Fruit fly (Drosophila melanogaster) whole organism, adult: ENCODE data around the gene CG4572.

ENCODE experiments used
- CG33017 ChIP-seq: fragments of 200-800 bp; sonication (Bioruptor generic); optimal IDR thresholded peaks from 2 replicates; lab custom pipeline; 2018; ENCODE audit warnings: missing biosample characterization, mild to moderate bottlenecking, missing genetic modification characterization, moderate library complexity
- CG7101 ChIP-seq: fragments of 200-800 bp; sonication (Bioruptor generic); optimal IDR thresholded peaks from 2 replicates; lab custom pipeline; 2018; ENCODE audit warnings: missing biosample characterization, mild to moderate bottlenecking, missing genetic modification characterization, moderate library complexity
- Crg-1 ChIP-seq: fragments of 200-800 bp; sonication (Bioruptor generic); optimal IDR thresholded peaks from 2 replicates; lab custom pipeline; 2016; ENCODE audit warnings: missing biosample characterization, missing genetic modification characterization
- Hr96 ChIP-seq: fragments of 200-800 bp; sonication (Bioruptor generic); optimal IDR thresholded peaks from 2 replicates; lab custom pipeline; 2016; ENCODE audit warnings: missing biosample characterization, missing genetic modification characterization
- cic ChIP-seq: fragments of 200-800 bp; sonication (Bioruptor generic); optimal IDR thresholded peaks from 2 replicates; lab custom pipeline; 2017; ENCODE audit warnings: missing biosample characterization, mild to moderate bottlenecking, missing genetic modification characterization, moderate library complexity
- tj ChIP-seq: fragments of 200-800 bp; sonication (Bioruptor generic); optimal IDR thresholded peaks from 3 replicates; lab custom pipeline; 2017; ENCODE audit warnings: missing biosample characterization, mild to moderate bottlenecking, missing genetic modification characterization, moderate library complexity
- toe ChIP-seq: fragments of 200-800 bp; sonication (Bioruptor generic); optimal IDR thresholded peaks from 2 replicates; lab custom pipeline; 2016; ENCODE audit warnings: missing biosample characterization, missing genetic modification characterization

- TF ChIP-seq tj (GFP tag; lab: Kevin White, UChicago) (no peak), CG33017 (tag; lab: Kevin White, UChicago) (no peak), CG7101 (tag; lab: Kevin White, UChicago) (no peak), cic (GFP tag; lab: Kevin White, UChicago) (no peak), Hr96 (GFP tag; lab: Kevin White, UChicago) (no peak), Crg-1 (GFP tag; lab: Kevin White, UChicago) (no peak), toe (GFP tag; lab: Kevin White, UChicago) (no peak)
Observed at dm6 chr3R:19891363-19891762, 27.2 kb upstream of the CG4572 start.
